Worm (Caenorhabditis elegans): ENCODE data around the gene B0218.7.

B0218.7 gene

DNA sequence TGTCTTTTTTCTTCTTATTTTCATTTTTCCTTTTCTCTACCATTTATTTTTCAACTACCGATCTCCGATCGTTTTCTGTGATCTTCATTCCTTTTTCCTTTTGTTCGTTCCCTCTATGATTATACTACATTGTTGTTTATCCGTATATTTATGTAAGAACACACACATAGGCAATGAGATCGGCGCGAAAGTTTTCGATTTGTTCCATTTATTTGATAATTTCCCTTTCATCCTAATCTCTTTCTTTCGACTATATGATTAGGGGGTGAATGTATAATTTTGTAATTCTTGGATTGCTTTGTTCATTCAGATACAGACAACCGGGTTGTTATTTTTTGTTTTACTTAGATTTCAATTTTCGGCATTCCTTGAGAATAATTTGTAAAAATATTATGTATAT, 7.8 kb upstream of the B0218.7 start:
- TF ChIP-seq gmeb-1 (tag; optimal IDR thresholded peaks at IDR 0.05) (no peak), nhr-129 (tag; optimal IDR thresholded peaks at IDR 0.05) (no peak), unc-55 (GFP tag; optimal IDR thresholded peaks at IDR 0.05) (no peak), fos-1 (tag; optimal IDR thresholded peaks at IDR 0.05) (no peak), nhr-12 (tag; optimal IDR thresholded peaks at IDR 0.05) (no peak), elt-3 (tag; optimal IDR thresholded peaks at IDR 0.05) (no peak), unc-39 (tag; optimal IDR thresholded peaks at IDR 0.05) (no peak), elt-1 (tag; optimal IDR thresholded peaks at IDR 0.05) (no peak)

- TF ChIP-seq nhr-25 (tag; optimal IDR thresholded peaks at IDR 0.05) (peak; percentile 43), alr-1 (tag; optimal IDR thresholded peaks at IDR 0.05) (no peak)
Measured at ce11 chrIV:8171376-8171775, 5.5 kb upstream of the B0218.7 start.

- no peak for TF ChIP-seq ztf-11 (tag; optimal IDR thresholded peaks at IDR 0.05)
- TF ChIP-seq nhr-237 (tag; optimal IDR thresholded peaks at IDR 0.05), result no peak
- TF ChIP-seq F13H6.1 (tag; optimal IDR thresholded peaks at IDR 0.05), result peak; percentile 51
- TF ChIP-seq elt-3 (tag; optimal IDR thresholded peaks at IDR 0.05), result no peak
- no peak for TF ChIP-seq unc-39 (tag; optimal IDR thresholded peaks at IDR 0.05)
- peak; percentile 20 for TF ChIP-seq blmp-1 (tag; optimal IDR thresholded peaks at IDR 0.05; ENCODE audit: insufficient read depth)
- TF ChIP-seq lin-13 (GFP tag; optimal IDR thresholded peaks at IDR 0.05), result no peak
- TF ChIP-seq C34F6.9 (tag; optimal IDR thresholded peaks at IDR 0.05), result no peak
- TF ChIP-seq sma-3 (GFP tag; optimal IDR thresholded peaks at IDR 0.05), result peak; percentile 17
- TF ChIP-seq sem-4 (tag; optimal IDR thresholded peaks at IDR 0.05), result peak; percentile 11
- no peak for TF ChIP-seq unc-62 (GFP tag; optimal IDR thresholded peaks at IDR 0.05)
- no peak for TF ChIP-seq ceh-82 (tag; optimal IDR thresholded peaks at IDR 0.05)
- peak; percentile 31 for TF ChIP-seq fos-1 (tag; optimal IDR thresholded peaks at IDR 0.05)
- no peak for TF ChIP-seq nhr-129 (tag; optimal IDR thresholded peaks at IDR 0.05)
- no peak for TF ChIP-seq mab-5 (tag; optimal IDR thresholded peaks at IDR 0.05)
- no peak for TF ChIP-seq ztf-1 (GFP tag; conservative IDR thresholded peaks at IDR 0.05)
- TF ChIP-seq lin-39 (tag; optimal IDR thresholded peaks at IDR 0.05), result no peak
- no peak for TF ChIP-seq snpc-4 (tag; optimal IDR thresholded peaks at IDR 0.05)
- TF ChIP-seq egl-27 (tag; optimal IDR thresholded peaks at IDR 0.05), result peak; percentile 33
- no peak for TF ChIP-seq alr-1 (tag; optimal IDR thresholded peaks at IDR 0.05)
- TF ChIP-seq Y55F3AM.14 (GFP tag; optimal IDR thresholded peaks at IDR 0.05), result no peak
- no peak for TF ChIP-seq zag-1 (tag; optimal IDR thresholded peaks at IDR 0.05)
- no peak for TF ChIP-seq nhr-12 (tag; optimal IDR thresholded peaks at IDR 0.05)
- no peak for TF ChIP-seq nhr-6 (tag; optimal IDR thresholded peaks at IDR 0.05)
- no peak for TF ChIP-seq R02D3.7 (tag; optimal IDR thresholded peaks at IDR 0.05)
- no peak for TF ChIP-seq aly-2 (tag; optimal IDR thresholded peaks at IDR 0.05)
- no peak for TF ChIP-seq mdl-1 (tag; optimal IDR thresholded peaks at IDR 0.05)
- TF ChIP-seq elt-1 (tag; optimal IDR thresholded peaks at IDR 0.05), result no peak
- TF ChIP-seq sma-9 (GFP tag; optimal IDR thresholded peaks at IDR 0.05), result peak; percentile 19
- TF ChIP-seq sma-9 (tag; optimal IDR thresholded peaks at IDR 0.05), result no peak
- no peak for TF ChIP-seq gmeb-1 (tag; optimal IDR thresholded peaks at IDR 0.05)
- TF ChIP-seq skn-1 (tag; optimal IDR thresholded peaks at IDR 0.05), result no peak
- TF ChIP-seq nhr-21 (tag; optimal IDR thresholded peaks at IDR 0.05), result peak; percentile 19
- TF ChIP-seq crh-2 (tag; optimal IDR thresholded peaks at IDR 0.05), result no peak
- no peak for TF ChIP-seq dmd-4 (tag; optimal IDR thresholded peaks at IDR 0.05)
- TF ChIP-seq ama-1 (optimal IDR thresholded peaks at IDR 0.05), result no peak
Measured at ce11 chrIV:8170264-8170663, 4.4 kb upstream of the B0218.7 start.

DNA sequence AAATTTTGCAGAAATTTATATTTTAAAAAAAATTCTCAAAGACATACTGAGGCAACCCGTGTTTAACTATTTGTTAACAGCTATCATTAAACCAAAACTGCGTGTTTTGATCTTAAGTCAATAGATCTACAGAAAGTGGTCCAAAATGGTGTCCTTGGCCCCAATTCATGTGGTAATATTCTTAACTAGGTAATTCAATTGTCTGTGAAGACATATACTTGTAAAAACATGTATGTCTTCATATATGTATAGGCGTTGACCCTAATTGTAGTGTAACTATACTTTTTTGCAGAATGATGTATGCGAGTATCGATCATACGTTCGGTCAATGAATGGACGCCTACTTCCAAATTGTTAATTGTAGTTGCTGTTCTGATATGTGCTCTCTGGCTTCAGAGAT, 3.8 kb upstream of the B0218.7 start, which contains the start of gene C07G1.15:
TSS of gene C07G1.15 (plus strand) at position 301 of the 400 bp plus-strand sequence.
- TF ChIP-seq ztf-11 (tag; optimal IDR thresholded peaks at IDR 0.05), result no peak

DNA sequence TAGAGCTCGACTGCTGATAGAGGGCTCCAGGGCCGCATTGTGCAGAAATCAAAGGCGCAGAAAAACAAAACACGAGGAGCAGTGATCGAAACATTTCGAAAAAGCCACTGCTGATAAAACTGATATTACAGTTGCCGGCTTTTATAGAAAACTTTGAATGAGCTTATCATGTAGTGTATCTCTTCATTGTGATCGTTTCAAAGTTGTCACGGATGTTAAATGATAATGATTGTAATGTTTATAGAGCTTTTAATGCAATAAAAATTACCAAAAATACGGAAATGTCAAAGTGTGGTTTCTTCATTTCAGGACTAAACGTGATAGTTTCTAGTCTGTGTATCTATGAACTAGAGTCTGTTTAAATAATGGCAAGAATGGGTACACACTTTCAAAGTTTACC, 2.8 kb upstream of the B0218.7 start, which contains the start of gene clec-52:
TSS of gene clec-52 (minus strand) at position 101 of the 400 bp plus-strand sequence.
- TF ChIP-seq Y55F3AM.14 (GFP tag; optimal IDR thresholded peaks at IDR 0.05) (no peak), unc-62 (GFP tag; optimal IDR thresholded peaks at IDR 0.05) (no peak), elt-1 (tag; optimal IDR thresholded peaks at IDR 0.05) (no peak), ztf-4 (tag; optimal IDR thresholded peaks at IDR 0.05) (no peak)
